Fruit fly (Drosophila melanogaster) whole organism, embryonic: ENCODE results near the gene ich.

Source experiments
- Atf-2 ChIP-seq: fragments of 200-800 bp; sonication (Bioruptor generic); optimal IDR thresholded peaks from 2 replicates; lab custom pipeline; 2016; ENCODE audit warnings: missing biosample characterization, missing genetic modification characterization
- Blimp-1 ChIP-seq: fragments of 200-800 bp; sonication (Bioruptor generic); optimal IDR thresholded peaks from 3 replicates; lab custom pipeline; 2018; ENCODE audit warnings: missing biosample characterization, missing genetic modification characterization, mild to moderate bottlenecking, moderate library complexity, missing genetic modification reagents
- BtbVII ChIP-seq: fragments of 200-800 bp; sonication (Bioruptor generic); optimal IDR thresholded peaks from 3 replicates; lab custom pipeline; 2017; ENCODE audit warnings: missing biosample characterization, mild to moderate bottlenecking, missing genetic modification characterization
- CG10979 ChIP-seq: fragments of 200-800 bp; sonication (Bioruptor generic); optimal IDR thresholded peaks from 2 replicates; lab custom pipeline; 2018; ENCODE audit warnings: missing biosample characterization, mild to moderate bottlenecking, missing genetic modification characterization, moderate library complexity
- CG14710 ChIP-seq: fragments of 200-800 bp; sonication (Bioruptor generic); optimal IDR thresholded peaks from 3 replicates; lab custom pipeline; 2019; ENCODE audit warnings: missing biosample characterization, mild to moderate bottlenecking, missing genetic modification characterization, moderate library complexity
- CG16779 ChIP-seq: fragments of 200-800 bp; sonication (Bioruptor generic); IDR thresholded peaks from 2 replicates; pipeline ENCODE4 v1.3.6; 2022; ENCODE audit warnings: missing biosample characterization, missing genetic modification characterization
- CG17328 ChIP-seq: fragments of 200-800 bp; sonication (Bioruptor generic); IDR thresholded peaks from 2 replicates; pipeline ENCODE4 v1.3.6; 2022; ENCODE audit warnings: missing biosample characterization, missing genetic modification characterization
- CG17568 ChIP-seq: fragments of 200-800 bp; sonication (Bioruptor generic); optimal IDR thresholded peaks from 2 replicates; lab custom pipeline; 2018; ENCODE audit warnings: missing biosample characterization, mild to moderate bottlenecking, missing genetic modification characterization, moderate library complexity
- CG1792 ChIP-seq: fragments of 200-800 bp; sonication (Bioruptor generic); optimal IDR thresholded peaks from 2 replicates; lab custom pipeline; 2016; ENCODE audit warnings: missing biosample characterization, missing genetic modification characterization
- CG18262 ChIP-seq: fragments of 200-800 bp; optimal IDR thresholded peaks from 3 replicates; lab custom pipeline; 2019; ENCODE audit warnings: missing biosample characterization, mild to moderate bottlenecking, missing genetic modification characterization, moderate library complexity
- CG18476 ChIP-seq: fragments of 200-800 bp; sonication (Bioruptor generic); optimal IDR thresholded peaks from 2 replicates; lab custom pipeline; 2016; ENCODE audit warnings: missing biosample characterization, mild to moderate bottlenecking, missing genetic modification characterization
- CG2199 ChIP-seq: fragments of 200-800 bp; sonication (Bioruptor generic); IDR thresholded peaks from 3 replicates; pipeline ENCODE4 v1.3.6; 2022; ENCODE audit warnings: missing biosample characterization, missing genetic modification characterization
- CG2712 ChIP-seq: fragments of 200-800 bp; optimal IDR thresholded peaks from 3 replicates; lab custom pipeline; 2019; ENCODE audit warnings: missing biosample characterization, mild to moderate bottlenecking, missing genetic modification characterization, moderate library complexity
- CG6654 ChIP-seq: fragments of 200-800 bp; sonication (Bioruptor generic); optimal IDR thresholded peaks from 2 replicates; lab custom pipeline; 2017; ENCODE audit warnings: missing biosample characterization, mild to moderate bottlenecking, missing genetic modification characterization
- CG7372 ChIP-seq: fragments of 200-800 bp; sonication (Bioruptor generic); IDR thresholded peaks from 2 replicates; pipeline ENCODE4 v1.3.6; 2022; ENCODE audit warnings: missing biosample characterization, missing genetic modification characterization
- CG7839 ChIP-seq: fragments of 200-800 bp; sonication (Bioruptor generic); optimal IDR thresholded peaks from 3 replicates; lab custom pipeline; 2018; ENCODE audit warnings: missing biosample characterization, mild to moderate bottlenecking, missing genetic modification characterization, moderate library complexity
- Dll ChIP-seq: fragments of 200-800 bp; sonication (Bioruptor generic); IDR thresholded peaks from 4 replicates; pipeline ENCODE4 v1.3.6; 2022; ENCODE audit warnings: missing biosample characterization, missing genetic modification characterization; ENCODE audit not compliant: partially characterized antibody
- Eip74EF ChIP-seq, 2 experiments: fragments of 200-800 bp in 1 of 2; fragments of >200 bp in 1 of 2; sonication (Bioruptor generic) in 1 of 2; optimal IDR thresholded peaks; 2 replicates each; lab custom pipeline; 2017 to 2019; ENCODE audit warnings: missing biosample characterization in 2 of 2, missing genetic modification characterization in 2 of 2, mild to moderate bottlenecking in 1 of 2, moderate library complexity in 1 of 2
- Fer1 ChIP-seq: fragments of 200-800 bp; sonication (Bioruptor generic); optimal IDR thresholded peaks from 2 replicates; lab custom pipeline; 2017; ENCODE audit warnings: missing biosample characterization, mild to moderate bottlenecking, missing genetic modification characterization
- H15 ChIP-seq: fragments of 200-800 bp; sonication (Bioruptor generic); IDR thresholded peaks from 3 replicates; pipeline ENCODE4 v1.3.6; 2022; ENCODE audit warnings: missing biosample characterization, missing genetic modification characterization
- Med ChIP-seq: fragments of 200-800 bp; sonication (Bioruptor generic); peaks from one replicate; lab custom pipeline; 2016; ENCODE audit warnings: missing biosample characterization, missing genetic modification characterization, mild to moderate bottlenecking, inconsistent platforms, moderate library complexity
- Nf-YC ChIP-seq: fragments of 200-800 bp; optimal IDR thresholded peaks from 3 replicates; lab custom pipeline; 2019; ENCODE audit warnings: missing biosample characterization, mild to moderate bottlenecking, missing genetic modification characterization, moderate library complexity
- Xrp1 ChIP-seq: fragments of 200-800 bp; sonication (Bioruptor generic); IDR thresholded peaks from 2 replicates; pipeline ENCODE4 v1.3.6; 2022; ENCODE audit warnings: missing biosample characterization, missing genetic modification characterization
- bsh ChIP-seq, 2 experiments: fragments of 200-800 bp; sonication (Bioruptor generic); optimal IDR thresholded peaks; 2 replicates each; lab custom pipeline; 2017 to 2018; ENCODE audit warnings: mild to moderate bottlenecking in 2 of 2, missing biosample characterization in 2 of 2, missing genetic modification characterization in 2 of 2, moderate library complexity in 1 of 2
- cg ChIP-seq: fragments of 200-800 bp; sonication (Bioruptor generic); optimal IDR thresholded peaks from 3 replicates; lab custom pipeline; 2019; ENCODE audit warnings: missing biosample characterization, mild to moderate bottlenecking, missing genetic modification characterization, moderate library complexity
- da ChIP-seq: fragments of 200-800 bp; sonication (Bioruptor generic); optimal IDR thresholded peaks from 2 replicates; lab custom pipeline; 2016; ENCODE audit warnings: missing biosample characterization, missing genetic modification characterization
- disco-r ChIP-seq: fragments of 200-800 bp; sonication (Bioruptor generic); optimal IDR thresholded peaks from 2 replicates; lab custom pipeline; 2016; ENCODE audit warnings: missing biosample characterization, missing genetic modification characterization
- en ChIP-seq: fragments of 200-800 bp; sonication (Bioruptor generic); optimal IDR thresholded peaks from 2 replicates; lab custom pipeline; 2016; ENCODE audit warnings: missing biosample characterization, missing genetic modification characterization
- ewg ChIP-seq: fragments of 200-800 bp; sonication (Bioruptor generic); optimal IDR thresholded peaks from 3 replicates; lab custom pipeline; 2017; ENCODE audit warnings: mild to moderate bottlenecking, missing biosample characterization, missing genetic modification reagents, missing genetic modification characterization
- gce ChIP-seq: fragments of 200-800 bp; sonication (Bioruptor generic); IDR thresholded peaks from 3 replicates; pipeline ENCODE4 v1.3.6; 2022; ENCODE audit warnings: missing biosample characterization, missing genetic modification characterization
- gem ChIP-seq: fragments of 200-800 bp; sonication (Bioruptor generic); optimal IDR thresholded peaks from 2 replicates; lab custom pipeline; 2019; ENCODE audit warnings: missing biosample characterization, mild to moderate bottlenecking, missing genetic modification characterization, moderate library complexity
- hkb ChIP-seq, 2 experiments: fragments of 200-800 bp in 1 of 2; fragments of >200 bp in 1 of 2; sonication (Bioruptor generic) in 1 of 2; IDR thresholded peaks in 1 of 2; optimal IDR thresholded peaks in 1 of 2; 2 replicates each; pipeline versions ENCODE4 v1.3.6 to Lab custom; 2017 to 2022; ENCODE audit warnings: missing biosample characterization in 1 of 2, missing genetic modification characterization in 1 of 2
- kay ChIP-seq: fragments of 200-800 bp; sonication (Bioruptor generic); optimal IDR thresholded peaks from 2 replicates; lab custom pipeline; 2016; ENCODE audit warnings: missing biosample characterization, missing genetic modification characterization
- kni ChIP-seq: fragments of 200-800 bp; sonication (Bioruptor generic); optimal IDR thresholded peaks from 3 replicates; lab custom pipeline; 2017; ENCODE audit warnings: mild to moderate bottlenecking, missing biosample characterization, missing genetic modification reagents, missing genetic modification characterization
- lola ChIP-seq, 3 experiments: fragments of >200 bp in 2 of 3; fragments of 200-800 bp in 1 of 3; sonication (Bioruptor generic) in 1 of 3; optimal IDR thresholded peaks; 2 replicates each; lab custom pipeline; 2017 to 2019; ENCODE audit warnings: missing biosample characterization in 3 of 3, missing genetic modification characterization in 3 of 3, mild to moderate bottlenecking in 1 of 3, moderate library complexity in 1 of 3
- oc ChIP-seq: fragments of 200-800 bp; sonication (Bioruptor generic); optimal IDR thresholded peaks from 2 replicates; lab custom pipeline; 2018; ENCODE audit warnings: missing biosample characterization, mild to moderate bottlenecking, missing genetic modification characterization, moderate library complexity
- phol ChIP-seq: fragments of 200-800 bp; sonication (Bioruptor generic); optimal IDR thresholded peaks from 3 replicates; lab custom pipeline; 2018; ENCODE audit warnings: missing biosample characterization, mild to moderate bottlenecking, missing genetic modification characterization, moderate library complexity
- pros ChIP-seq: fragments of 200-800 bp; sonication (Bioruptor generic); optimal IDR thresholded peaks from 3 replicates; lab custom pipeline; 2019; ENCODE audit warnings: missing biosample characterization, mild to moderate bottlenecking, missing genetic modification characterization, moderate library complexity
- sc ChIP-seq, 3 experiments: fragments of >200 bp in 2 of 3; fragments of 200-800 bp in 1 of 3; sonication (Bioruptor generic) in 1 of 3; optimal IDR thresholded peaks; 2 replicates in 2 of 3; 3 replicates in 1 of 3; lab custom pipeline; 2017; ENCODE audit warnings: mild to moderate bottlenecking in 1 of 3, missing biosample characterization in 1 of 3, missing genetic modification characterization in 1 of 3, missing genetic modification reagents in 1 of 3
- sd ChIP-seq: fragments of 200-800 bp; sonication (Bioruptor generic); optimal IDR thresholded peaks from 3 replicates; lab custom pipeline; 2018; ENCODE audit warnings: missing biosample characterization, mild to moderate bottlenecking, missing genetic modification characterization, moderate library complexity
- trem ChIP-seq: fragments of 200-800 bp; optimal IDR thresholded peaks from 3 replicates; lab custom pipeline; 2019; ENCODE audit warnings: missing biosample characterization, mild to moderate bottlenecking, missing genetic modification characterization, moderate library complexity
- vvl ChIP-seq: fragments of 200-800 bp; sonication (Bioruptor generic); IDR thresholded peaks from 2 replicates; pipeline ENCODE4 v1.3.6; 2022; ENCODE audit warnings: missing biosample characterization, missing genetic modification characterization

ich gene

dm6 chr3R:8954515-8955358 is 8.1 kb downstream of the ich start (continued):
- TF ChIP-seq sc (optimal IDR thresholded peaks at IDR 0.05; lab: Kevin White, UChicago) (no peak), sc (GFP tag; optimal IDR thresholded peaks at IDR 0.05; lab: Kevin White, UChicago) (peak; percentile 40), da (no peak), ewg (peak; percentile 30), gce (no peak), hkb (optimal IDR thresholded peaks at IDR 0.05; lab: Kevin White, UChicago) (no peak), hkb (GFP tag; IDR thresholded peaks at IDR 0.05; lab: Robert Waterston, UW) (peak; percentile 28; the same call in 1 of the 2 replicates), Nf-YC (peak; percentile 24), CG7839 (peak; percentile 75), CG16779 (GFP tag; lab: Robert Waterston, UW) (no peak), CG18476 (GFP tag; lab: Kevin White, UChicago) (no peak), CG1792 (GFP tag; lab: Kevin White, UChicago) (no peak), Fer1 (no peak)
- TF ChIP-seq, all 482 proteins: peak for 130

- TF ChIP-seq CG2199 (peak; percentile 62; the same call in 1 of the 3 replicates), kay (no peak), H15 (no peak), en (GFP tag; lab: Kevin White, UChicago) (no peak), sd (peak; percentile 66), pros (GFP tag; lab: Kevin White, UChicago) (peak; percentile 86), cg (GFP tag; lab: Kevin White, UChicago) (peak; percentile 71), Med (GFP tag; lab: Kevin White, UChicago) (peak; percentile 20), Eip74EF (GFP tag; optimal IDR thresholded peaks at IDR 0.05; lab: Kevin White, UChicago) (no peak), vvl (GFP tag; lab: Robert Waterston, UW) (peak; percentile 58; the same call in 1 of the 2 replicates), kni (GFP tag; lab: Kevin White, UChicago) (peak; percentile 80), oc (peak; percentile 27), Dll (GFP tag; lab: Robert Waterston, UW) (no peak), Atf-2 (no peak)
- TF ChIP-seq, all 482 proteins: peak for 8
These were observed 13.3 kb downstream of the ich start for dm6 chr3R:8949334-8950066.

- peak; percentile 6 for TF ChIP-seq phol (tag; lab: Kevin White, UChicago)
- TF ChIP-seq CG7372 (GFP tag; lab: Robert Waterston, UW), result no peak
- TF ChIP-seq disco-r, result no peak
- TF ChIP-seq CG7839, result no peak
- no peak for TF ChIP-seq BtbVII (GFP tag; lab: Kevin White, UChicago)
- peak; percentile 17; the same call in 1 of the 2 replicates for TF ChIP-seq Xrp1 (GFP tag; lab: Robert Waterston, UW)
- no peak for TF ChIP-seq CG6654 (GFP tag; lab: Kevin White, UChicago)
- peak; percentile 8 for TF ChIP-seq trem (tag; lab: Kevin White, UChicago)
- peak; percentile 22 for TF ChIP-seq gem (tag; lab: Kevin White, UChicago)
- peak; percentile 26 for TF ChIP-seq CG18262 (tag; lab: Kevin White, UChicago)
- no peak for TF ChIP-seq CG17568
- TF ChIP-seq bsh (GFP tag; optimal IDR thresholded peaks at IDR 0.05; lab: Kevin White, UChicago), result peak in 1 of 2 experiments; percentile 43
- peak; percentile 21 for TF ChIP-seq CG2712 (tag; lab: Kevin White, UChicago)
- peak; percentile 31 for TF ChIP-seq Blimp-1 (GFP tag; lab: Kevin White, UChicago)
- peak in 1 of 3 experiments; percentile 4 for TF ChIP-seq lola (GFP tag; optimal IDR thresholded peaks at IDR 0.05; lab: Kevin White, UChicago)
- TF ChIP-seq CG10979 (tag; lab: Kevin White, UChicago), result peak; percentile 26
- 0 out of 2 replicates have a peak, but pooled peaks have one; percentile 10 for TF ChIP-seq CG17328 (GFP tag; lab: Robert Waterston, UW)
- no peak for TF ChIP-seq CG14710
These were observed 14.0 kb downstream of the ich start for dm6 chr3R:8948855-8949254.
